Worm (Caenorhabditis elegans) whole organism, young adult: ENCODE measurements around the gene rsp-1.
A peak's percentile ranks its signal among the peaks of the same experiment; 100 is the strongest.

Source experiments
- B0336.3 ChIP-seq: fragments of 200-800 bp; sonication (Bioruptor generic); IDR thresholded peaks from 2 replicates; pipeline ENCODE4 v1.3.6; 2022; ENCODE audit warnings: missing genetic modification characterization, missing compliant biosample characterization
- C17E4.6 ChIP-seq: fragments of 200-800 bp; sonication (Bioruptor generic); IDR thresholded peaks from 2 replicates; pipeline ENCODE4 v1.3.6; 2022; ENCODE audit warnings: missing genetic modification reagents, missing genetic modification characterization, missing compliant biosample characterization
- F23B12.7 ChIP-seq: sonication (generic microtip); optimal IDR thresholded peaks from 2 replicates; lab custom pipeline; 2017; ENCODE audit warnings: missing genetic modification characterization, mild to moderate bottlenecking, missing compliant biosample characterization, antibody characterized with exemption, moderate library complexity; ENCODE audit not compliant: insufficient read depth
- F55B11.4 ChIP-seq: sonication (generic microtip); optimal IDR thresholded peaks from 2 replicates; lab custom pipeline; 2016; ENCODE audit warnings: missing compliant biosample characterization, missing genetic modification characterization, borderline replicate concordance; ENCODE audit not compliant: insufficient read depth
- K12H6.12 ChIP-seq: fragments of 200-800 bp; sonication (Bioruptor generic); optimal IDR thresholded peaks from 2 replicates; lab custom pipeline; 2018; ENCODE audit warnings: mild to moderate bottlenecking, missing genetic modification characterization, missing compliant biosample characterization
- T07F8.4 ChIP-seq: sonication (generic microtip); optimal IDR thresholded peaks from 2 replicates; lab custom pipeline; 2016; ENCODE audit warnings: mild to moderate bottlenecking, missing genetic modification characterization, moderate library complexity, missing compliant biosample characterization
- akir-1 ChIP-seq: fragments of 200-800 bp; sonication (Bioruptor generic); optimal IDR thresholded peaks from 2 replicates; lab custom pipeline; 2018; ENCODE audit warnings: mild to moderate bottlenecking, missing genetic modification characterization, moderate library complexity, missing compliant biosample characterization
- ama-1 ChIP-seq, 3 experiments: fragments of 150-350 bp in 1 of 3; sonication (generic microtip) in 2 of 3; optimal IDR thresholded peaks; 2 replicates each; lab custom pipeline; 2014 to 2018; ENCODE audit warnings: missing biosample characterization in 2 of 3, missing genetic modification characterization in 2 of 3, missing genetic modification reagents in 2 of 3
- aptf-2 ChIP-seq: fragments of 200-800 bp; sonication (Bioruptor generic); conservative IDR thresholded peaks from 2 replicates; pipeline ENCODE4 v1.3.6; 2022; ENCODE audit warnings: missing genetic modification reagents, missing genetic modification characterization, missing compliant biosample characterization
- atf-7 ChIP-seq: sonication (generic microtip); optimal IDR thresholded peaks from 2 replicates; lab custom pipeline; 2017; ENCODE audit warnings: mild to moderate bottlenecking, missing genetic modification characterization, missing compliant biosample characterization
- athp-1 ChIP-seq: sonication (generic microtip); optimal IDR thresholded peaks from 2 replicates; lab custom pipeline; 2017; ENCODE audit warnings: mild to moderate bottlenecking, missing genetic modification characterization, missing compliant biosample characterization
- attf-5 ChIP-seq: fragments of 200-800 bp; sonication (Bioruptor generic); optimal IDR thresholded peaks from 2 replicates; lab custom pipeline; 2018; ENCODE audit warnings: mild to moderate bottlenecking, missing genetic modification characterization, missing compliant biosample characterization
- ceh-100 ChIP-seq: fragments of 200-800 bp; sonication (Bioruptor generic); IDR thresholded peaks from 2 replicates; pipeline ENCODE4 v1.3.6; 2022; ENCODE audit warnings: missing genetic modification reagents, missing genetic modification characterization, missing compliant biosample characterization
- ceh-27 ChIP-seq: fragments of 200-800 bp; sonication (Bioruptor generic); optimal IDR thresholded peaks from 2 replicates; lab custom pipeline; 2018; ENCODE audit warnings: mild to moderate bottlenecking, missing genetic modification characterization, moderate library complexity, missing compliant biosample characterization
- ceh-79 ChIP-seq: sonication (generic microtip); optimal IDR thresholded peaks from 2 replicates; lab custom pipeline; 2017; ENCODE audit warnings: mild to moderate bottlenecking, missing genetic modification characterization, missing compliant biosample characterization
- gei-17 ChIP-seq: fragments of 200-800 bp; sonication (Bioruptor generic); optimal IDR thresholded peaks from 2 replicates; lab custom pipeline; 2018; ENCODE audit warnings: mild to moderate bottlenecking, missing genetic modification characterization, missing compliant biosample characterization
- hsf-1 ChIP-seq: fragments of 200-800 bp; sonication (Bioruptor generic); IDR thresholded peaks from 2 replicates; pipeline ENCODE4 v1.3.6; 2022; ENCODE audit warnings: missing genetic modification reagents, missing genetic modification characterization, missing compliant biosample characterization
- lin-40 ChIP-seq: sonication (generic microtip); optimal IDR thresholded peaks from 2 replicates; lab custom pipeline; 2016; ENCODE audit warnings: missing genetic modification characterization, mild to moderate bottlenecking, missing compliant biosample characterization, missing genotype, missing genetic modification reagents
- lsl-1 ChIP-seq: fragments of 200-800 bp; sonication (Bioruptor generic); optimal IDR thresholded peaks from 2 replicates; lab custom pipeline; 2018; ENCODE audit warnings: mild to moderate bottlenecking, missing genetic modification characterization, moderate library complexity, missing compliant biosample characterization
- madf-6 ChIP-seq: fragments of 200-800 bp; sonication (Bioruptor generic); IDR thresholded peaks from 2 replicates; pipeline ENCODE4 v1.3.6; 2022; ENCODE audit warnings: missing genetic modification reagents, missing genetic modification characterization, missing compliant biosample characterization
- mel-28 ChIP-seq: sonication (generic microtip); optimal IDR thresholded peaks from 2 replicates; lab custom pipeline; 2016; ENCODE audit warnings: borderline replicate concordance, mild to moderate bottlenecking, missing genetic modification characterization, missing compliant biosample characterization
- mxl-1 ChIP-seq: sonication (generic microtip); optimal IDR thresholded peaks from 2 replicates; lab custom pipeline; 2016; ENCODE audit warnings: missing genetic modification characterization, missing compliant biosample characterization
- nfyb-1 ChIP-seq: fragments of 200-800 bp; sonication (Bioruptor generic); IDR thresholded peaks from 2 replicates; pipeline ENCODE4 v1.3.6; 2022; ENCODE audit warnings: missing genetic modification reagents, missing genetic modification characterization, missing compliant biosample characterization
- nhr-120 ChIP-seq: fragments of 200-800 bp; sonication (Bioruptor generic); IDR thresholded peaks from 2 replicates; pipeline ENCODE4 v1.3.6; 2022; ENCODE audit warnings: missing genetic modification characterization, missing compliant biosample characterization
- nhr-80 ChIP-seq: sonication (generic microtip); optimal IDR thresholded peaks from 2 replicates; lab custom pipeline; 2016; ENCODE audit warnings: missing genetic modification characterization, missing compliant biosample characterization
- pha-4 ChIP-seq: fragments of 150-350 bp; sonication (generic microtip); optimal IDR thresholded peaks from 2 replicates; lab custom pipeline; 2014; ENCODE audit warnings: missing biosample characterization, missing genetic modification reagents, missing genetic modification characterization
- repo-1 ChIP-seq: sonication (generic microtip); optimal IDR thresholded peaks from 2 replicates; lab custom pipeline; 2017; ENCODE audit warnings: mild to moderate bottlenecking, missing genetic modification characterization, missing compliant biosample characterization
- sdz-38 ChIP-seq: sonication (generic microtip); optimal IDR thresholded peaks from 2 replicates; lab custom pipeline; 2016; ENCODE audit warnings: missing genotype, missing genetic modification characterization, missing compliant biosample characterization
- snpc-1.3 ChIP-seq: sonication (generic microtip); optimal IDR thresholded peaks from 2 replicates; lab custom pipeline; 2017; ENCODE audit warnings: missing genetic modification characterization, mild to moderate bottlenecking, missing compliant biosample characterization, antibody characterized with exemption, moderate library complexity, missing genotype, missing genetic modification reagents; ENCODE audit not compliant: insufficient read depth
- snpc-3.4 ChIP-seq: sonication (generic microtip); optimal IDR thresholded peaks from 2 replicates; lab custom pipeline; 2017; ENCODE audit warnings: missing genetic modification characterization, mild to moderate bottlenecking, missing compliant biosample characterization, antibody characterized with exemption, moderate library complexity, missing genotype, missing genetic modification reagents
- tbx-9 ChIP-seq: sonication (generic microtip); optimal IDR thresholded peaks from 2 replicates; lab custom pipeline; 2016; ENCODE audit warnings: borderline replicate concordance, missing genetic modification characterization, inconsistent platforms, missing compliant biosample characterization
- tlf-1 ChIP-seq: fragments of 200-800 bp; sonication (Bioruptor generic); optimal IDR thresholded peaks from 2 replicates; lab custom pipeline; 2018; ENCODE audit warnings: mild to moderate bottlenecking, missing genetic modification characterization, missing compliant biosample characterization
- ztf-26 ChIP-seq: sonication (generic microtip); optimal IDR thresholded peaks from 2 replicates; lab custom pipeline; 2017; ENCODE audit warnings: missing genetic modification characterization, missing compliant biosample characterization

rsp-1 gene

ce11 chrII:11415672-11416071, 37.5 kb upstream of the rsp-1 start, which contains the start of gene C05D12.1:
C05D12.1 (minus strand) TSS chrII:11415772.
- no peak for TF ChIP-seq tbx-9
- no peak for TF ChIP-seq mel-28 (tag; lab: Kevin White, UChicago)
- no peak for TF ChIP-seq F23B12.7 (tag; lab: Kevin White, UChicago)
- no peak for TF ChIP-seq lin-40

- TF ChIP-seq snpc-1.3 (tag; lab: Kevin White, UChicago) = no peak
- TF ChIP-seq C17E4.6 (GFP tag; lab: Robert Waterston, UW) = no peak
- no peak for TF ChIP-seq tlf-1 (GFP tag; lab: Kevin White, UChicago)
- no peak for TF ChIP-seq gei-17 (GFP tag; lab: Kevin White, UChicago)
- no peak for TF ChIP-seq pha-4 (tag; lab: Kevin White, UChicago)
- TF ChIP-seq sdz-38 (tag; lab: Kevin White, UChicago) = no peak
- TF ChIP-seq ceh-100 = no peak
- TF ChIP-seq nfyb-1 (GFP tag; lab: Robert Waterston, UW) = no peak
- TF ChIP-seq hsf-1 = no peak
- no peak for TF ChIP-seq K12H6.12 (tag; lab: Kevin White, UChicago)
- no peak for TF ChIP-seq snpc-3.4 (tag; lab: Kevin White, UChicago)
- TF ChIP-seq nhr-120 = no peak
- TF ChIP-seq ceh-79 = no peak
- no peak for TF ChIP-seq T07F8.4 (tag; lab: Kevin White, UChicago)
- TF ChIP-seq mxl-1 (tag; lab: Kevin White, UChicago) = no peak
- TF ChIP-seq attf-5 (GFP tag; lab: Kevin White, UChicago) = no peak
Observed at ce11 chrII:11417999-11418398, 35.2 kb upstream of the rsp-1 start, which contains the start of gene C05D12.2. C05D12.2 (plus strand) TSS chrII:11418299.

ce11 chrII:11418476-11418875, 34.7 kb upstream of the rsp-1 start:
- no peak for TF ChIP-seq ceh-27 (GFP tag; lab: Kevin White, UChicago)
- no peak for TF ChIP-seq lsl-1 (GFP tag; lab: Kevin White, UChicago)
- no peak for TF ChIP-seq F23B12.7 (tag; lab: Kevin White, UChicago)
- TF ChIP-seq nhr-80 (tag; lab: Kevin White, UChicago) = peak; percentile 60
- TF ChIP-seq ztf-26 = no peak

ce11 chrII:11424032-11424431, 29.1 kb upstream of the rsp-1 start:
- no peak for TF ChIP-seq ama-1 (optimal IDR thresholded peaks at IDR 0.05; lab: Kevin White, UChicago)
- no peak for TF ChIP-seq ama-1 (GFP tag; optimal IDR thresholded peaks at IDR 0.05; lab: Kevin White, UChicago)
- no peak for TF ChIP-seq madf-6 (GFP tag; lab: Robert Waterston, UW)
- no peak for TF ChIP-seq nhr-120
- TF ChIP-seq aptf-2 (GFP tag; lab: Robert Waterston, UW) = no peak
- no peak for TF ChIP-seq atf-7
- no peak for TF ChIP-seq F55B11.4 (tag; lab: Kevin White, UChicago)
- TF ChIP-seq repo-1 = no peak
- TF ChIP-seq athp-1 = no peak
- TF ChIP-seq B0336.3 = no peak
- TF ChIP-seq akir-1 (GFP tag; lab: Kevin White, UChicago) = no peak
- TF ChIP-seq, all 124 proteins: peak for 0
